Worm (Caenorhabditis elegans): ENCODE results near the gene F36A4.3.

DNA sequence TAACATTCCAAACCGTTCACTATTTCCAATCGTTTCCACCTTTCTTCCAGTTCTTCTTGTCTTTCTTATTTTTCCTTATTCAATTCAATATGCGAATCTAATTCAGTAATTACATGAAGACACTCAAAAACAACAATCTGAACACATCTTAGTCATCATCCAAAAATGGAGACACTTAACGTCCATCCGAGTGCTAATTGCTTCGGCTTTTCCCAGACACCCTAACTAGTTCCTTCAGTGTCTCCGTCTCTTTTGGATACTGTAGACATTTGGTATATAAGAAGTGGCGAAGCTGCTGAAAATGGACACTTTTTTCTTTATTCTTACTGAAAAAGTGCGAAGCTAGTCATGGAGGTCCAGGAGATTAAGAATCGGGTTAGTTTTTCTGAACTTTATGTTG, 6.4 kb upstream of the F36A4.3 start, which contains the start of gene col-33:
- TF ChIP-seq F37D6.2 (tag; optimal IDR thresholded peaks at IDR 0.05) (no peak), nhr-76 (tag; optimal IDR thresholded peaks at IDR 0.05) (no peak), ces-1 (GFP tag; optimal IDR thresholded peaks at IDR 0.05) (no peak), duxl-1 (tag; optimal IDR thresholded peaks at IDR 0.05; ENCODE audit: poor library complexity) (no peak), mes-2 (tag; optimal IDR thresholded peaks at IDR 0.05; ENCODE audit: poor library complexity, severe bottlenecking) (no peak), ama-1 (optimal IDR thresholded peaks at IDR 0.05) (no peak), fos-1 (tag; optimal IDR thresholded peaks at IDR 0.05) (no peak)
